Worm (Caenorhabditis elegans): ENCODE measurements around the gene C31H1.2.

Gene C31H1.2

DNA sequence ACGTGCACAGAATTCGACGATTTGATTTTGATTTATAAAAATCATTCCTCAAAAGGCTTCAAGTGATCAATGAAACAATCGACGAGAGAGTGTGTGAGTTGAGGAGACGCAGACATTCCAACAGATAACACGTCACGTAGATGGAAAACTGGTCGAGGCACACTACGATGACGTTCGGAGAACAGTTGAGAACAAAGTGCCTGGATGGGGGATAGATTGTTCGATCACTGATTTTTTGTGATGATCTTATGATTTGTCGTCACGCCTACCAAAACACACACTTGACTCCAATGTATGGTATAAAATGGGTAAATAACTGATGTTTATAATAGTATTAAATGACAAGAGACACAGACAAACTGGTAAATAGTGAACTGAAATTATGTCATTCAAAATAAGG, 12.8 kb upstream of the C31H1.2 start:
- no peak for TF ChIP-seq ttx-3 (tag; optimal IDR thresholded peaks at IDR 0.05)
- no peak for TF ChIP-seq unc-55 (GFP tag; optimal IDR thresholded peaks at IDR 0.05)
- no peak for TF ChIP-seq lim-6 (tag; optimal IDR thresholded peaks at IDR 0.05)
- no peak for TF ChIP-seq unc-86 (tag; optimal IDR thresholded peaks at IDR 0.05)
- no peak for TF ChIP-seq nfya-1 (tag; optimal IDR thresholded peaks at IDR 0.05)
- TF ChIP-seq lin-11 (tag; optimal IDR thresholded peaks at IDR 0.05): no peak
- no peak for TF ChIP-seq tbx-7 (tag; optimal IDR thresholded peaks at IDR 0.05)
- no peak for TF ChIP-seq ceh-19 (GFP tag; optimal IDR thresholded peaks at IDR 0.05)
- no peak for TF ChIP-seq K09A11.1 (tag; optimal IDR thresholded peaks at IDR 0.05; ENCODE audit: insufficient read depth)
- TF ChIP-seq ceh-22 (tag; optimal IDR thresholded peaks at IDR 0.05): no peak
- TF ChIP-seq pax-1 (tag; optimal IDR thresholded peaks at IDR 0.05): no peak
- TF ChIP-seq sox-4 (tag; optimal IDR thresholded peaks at IDR 0.05): no peak
- no peak for TF ChIP-seq ama-1 (optimal IDR thresholded peaks at IDR 0.05)

DNA sequence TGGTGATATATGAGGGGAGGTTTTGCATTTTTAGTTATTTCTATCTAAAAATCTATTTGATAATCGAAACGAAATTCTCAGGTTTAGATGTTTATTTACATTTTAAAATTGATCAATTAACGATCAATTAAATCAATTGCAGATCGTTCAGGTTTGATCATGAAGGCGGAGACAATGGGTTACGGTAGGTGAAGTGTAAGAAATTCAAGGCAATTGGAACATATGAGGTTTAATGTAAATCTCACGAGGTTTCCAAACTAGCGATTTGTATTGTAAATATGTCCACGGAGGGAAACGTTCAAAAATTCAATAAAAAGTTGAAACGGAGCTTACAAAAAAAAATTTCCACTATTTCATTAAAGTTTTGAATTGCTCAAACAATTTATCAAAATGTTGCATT, 11.6 kb upstream of the C31H1.2 start:
- no peak for TF ChIP-seq hlh-8 (tag; optimal IDR thresholded peaks at IDR 0.05)
- TF ChIP-seq pax-1 (tag; optimal IDR thresholded peaks at IDR 0.05): no peak
- no peak for TF ChIP-seq elt-4 (tag; optimal IDR thresholded peaks at IDR 0.05)
- TF ChIP-seq npax-4 (tag; optimal IDR thresholded peaks at IDR 0.05): no peak
- no peak for TF ChIP-seq C38D4.7 (GFP tag; optimal IDR thresholded peaks at IDR 0.05)
- no peak for TF ChIP-seq tbx-2 (tag; optimal IDR thresholded peaks at IDR 0.05)
- no peak for TF ChIP-seq eyg-1 (tag; optimal IDR thresholded peaks at IDR 0.05)
- TF ChIP-seq ceh-14 (tag; optimal IDR thresholded peaks at IDR 0.05): no peak
- TF ChIP-seq sdc-2 (tag; optimal IDR thresholded peaks at IDR 0.05): no peak

DNA sequence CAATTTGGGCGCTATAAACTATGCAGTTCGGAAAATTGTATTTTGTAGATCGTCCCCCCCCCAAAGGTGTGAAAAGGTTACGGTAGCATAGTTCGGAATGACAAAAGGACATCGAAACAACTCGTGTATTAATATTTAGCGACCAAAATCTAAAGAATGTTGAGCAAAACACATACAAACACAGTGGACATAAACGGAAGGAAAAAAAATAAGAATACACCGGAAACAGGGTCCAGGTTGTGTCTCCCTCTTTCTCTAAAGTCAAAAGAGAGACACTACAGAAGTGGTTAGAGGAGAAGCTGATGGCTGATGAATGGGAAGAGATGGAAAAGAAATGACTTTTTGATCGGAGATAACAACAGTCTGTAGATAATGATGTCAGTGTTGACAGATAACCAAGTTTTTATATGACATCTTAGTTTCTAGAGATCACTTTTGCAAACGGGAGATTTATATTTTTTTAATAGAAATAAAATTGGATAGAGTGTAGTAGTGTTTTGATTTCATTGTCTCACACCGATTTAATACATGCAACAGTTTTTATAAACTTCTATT, 10.8 kb upstream of the C31H1.2 start:
- no peak for TF ChIP-seq K02D7.2 (tag; optimal IDR thresholded peaks at IDR 0.05)

DNA sequence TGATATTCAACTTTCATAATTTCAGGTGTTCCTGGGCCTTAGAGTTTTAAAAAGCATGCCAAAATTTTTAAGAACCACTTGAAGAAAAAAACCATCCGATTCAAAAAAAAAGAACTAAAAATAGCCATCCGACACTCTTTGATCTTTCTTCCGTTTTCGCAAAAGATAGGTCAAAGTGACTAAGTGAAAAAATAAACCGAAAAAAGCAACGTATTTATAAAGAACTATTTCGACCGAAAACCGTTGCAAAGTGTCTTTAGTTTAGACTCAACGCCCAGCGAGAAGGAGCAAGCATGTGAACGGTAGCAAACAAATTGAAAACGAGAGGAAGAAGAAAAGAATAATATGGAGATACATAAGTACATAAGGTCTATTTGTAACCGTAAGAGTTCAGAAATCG, 7.4 kb upstream of the C31H1.2 start:
- TF ChIP-seq Y22D7AL.16 (tag; optimal IDR thresholded peaks at IDR 0.05) (no peak), pag-3 (tag; optimal IDR thresholded peaks at IDR 0.05; ENCODE audit: borderline replicate concordance) (no peak), ceh-24 (tag; optimal IDR thresholded peaks at IDR 0.05) (no peak), pha-4 (tag; optimal IDR thresholded peaks at IDR 0.05) (no peak), T23F11.4 (GFP tag; optimal IDR thresholded peaks at IDR 0.05) (no peak), K09A11.1 (tag; optimal IDR thresholded peaks at IDR 0.05; ENCODE audit: insufficient read depth) (no peak), dve-1 (tag; optimal IDR thresholded peaks at IDR 0.05) (no peak), sox-4 (tag; optimal IDR thresholded peaks at IDR 0.05) (no peak), unc-42 (tag; optimal IDR thresholded peaks at IDR 0.05) (no peak), C38D4.7 (GFP tag; optimal IDR thresholded peaks at IDR 0.05) (no peak), pat-9 (tag; optimal IDR thresholded peaks at IDR 0.05) (no peak), fkh-10 (GFP tag; optimal IDR thresholded peaks at IDR 0.05) (no peak), pha-2 (tag; optimal IDR thresholded peaks at IDR 0.05) (no peak), ceh-45 (GFP tag; IDR thresholded peaks at IDR 0.05) (no peak), rnt-1 (tag; optimal IDR thresholded peaks at IDR 0.05) (no peak), ceh-14 (tag; optimal IDR thresholded peaks at IDR 0.05) (no peak), che-1 (tag; optimal IDR thresholded peaks at IDR 0.05) (no peak), ahr-1 (tag; optimal IDR thresholded peaks at IDR 0.05) (no peak), hlh-6 (tag; optimal IDR thresholded peaks at IDR 0.05) (no peak), fax-1 (tag; optimal IDR thresholded peaks at IDR 0.05) (no peak)

Measured in whole organism, late embryonic.